Worm (Caenorhabditis elegans) whole organism, L4 larva: Measurements from ENCODE around the gene E02A10.4.
A peak's percentile ranks its signal among the peaks of the same experiment; 100 is the strongest.

ENCODE experiments used
- F10B5.3 ChIP-seq: sonication (generic microtip); optimal IDR thresholded peaks from 2 replicates; lab custom pipeline; 2016; ENCODE audit warnings: mild to moderate bottlenecking, missing genetic modification characterization, missing compliant biosample characterization
- F37D6.2 ChIP-seq: sonication (generic microtip); optimal IDR thresholded peaks from 2 replicates; lab custom pipeline; 2016; ENCODE audit warnings: mild to moderate bottlenecking, missing genetic modification characterization, missing compliant biosample characterization
- R02D3.7 ChIP-seq: fragments of 150-350 bp; sonication (generic microtip); optimal IDR thresholded peaks from 3 replicates; lab custom pipeline; 2014; ENCODE audit warnings: missing biosample characterization, missing genetic modification characterization
- T20F7.1 ChIP-seq: fragments of 200-800 bp; sonication (Bioruptor generic); optimal IDR thresholded peaks from 2 replicates; lab custom pipeline; 2018; ENCODE audit warnings: mild to moderate bottlenecking, missing genetic modification characterization, missing compliant biosample characterization
- Y105C5A.15 ChIP-seq: fragments of 200-800 bp; sonication (Bioruptor generic); IDR thresholded peaks from 2 replicates; pipeline ENCODE4 v1.3.6; 2022; ENCODE audit warnings: missing genetic modification characterization, missing compliant biosample characterization
- Y75B8A.6 ChIP-seq: fragments of 200-800 bp; sonication (Bioruptor generic); IDR thresholded peaks from 2 replicates; pipeline ENCODE4 v1.3.6; 2022; ENCODE audit warnings: missing genetic modification reagents, missing genetic modification characterization, missing compliant biosample characterization
- arid-1 ChIP-seq: fragments of 200-800 bp; sonication (Bioruptor generic); conservative IDR thresholded peaks from 2 replicates; pipeline ENCODE4 v1.3.6; 2022; ENCODE audit warnings: missing genetic modification reagents, missing genetic modification characterization, missing compliant biosample characterization
- cey-2 ChIP-seq: sonication (generic microtip); optimal IDR thresholded peaks from 3 replicates; lab custom pipeline; 2017; ENCODE audit warnings: missing genetic modification characterization, mild to moderate bottlenecking, missing compliant biosample characterization, antibody characterized with exemption, borderline replicate concordance; ENCODE audit not compliant: insufficient read depth
- daf-16 ChIP-seq, 3 experiments: sonication (generic microtip); optimal IDR thresholded peaks; 2 replicates each; lab custom pipeline; 2016 to 2017; ENCODE audit warnings: missing genetic modification characterization in 3 of 3, missing genetic modification reagents in 3 of 3, mild to moderate bottlenecking in 2 of 3, missing compliant biosample characterization in 2 of 3, missing biosample characterization in 1 of 3, moderate library complexity in 1 of 3
- duxl-1 ChIP-seq: sonication (generic microtip); optimal IDR thresholded peaks from 2 replicates; lab custom pipeline; 2016; ENCODE audit warnings: mild to moderate bottlenecking, missing genetic modification characterization, moderate library complexity, missing compliant biosample characterization; ENCODE audit not compliant: poor library complexity
- gei-8 ChIP-seq: fragments of 200-800 bp; sonication (Bioruptor generic); optimal IDR thresholded peaks from 2 replicates; lab custom pipeline; 2018; ENCODE audit warnings: mild to moderate bottlenecking, missing genetic modification characterization, missing compliant biosample characterization
- hif-1 ChIP-seq, 2 experiments: sonication (generic microtip); optimal IDR thresholded peaks; 2 replicates each; lab custom pipeline; 2016 to 2017; ENCODE audit warnings: missing compliant biosample characterization in 2 of 2, missing genetic modification characterization in 2 of 2, missing genetic modification reagents in 2 of 2, missing genotype in 2 of 2, mild to moderate bottlenecking in 1 of 2
- hlh-11 ChIP-seq: fragments of 200-800 bp; sonication (Bioruptor generic); optimal IDR thresholded peaks from 2 replicates; lab custom pipeline; 2018; ENCODE audit warnings: mild to moderate bottlenecking, missing genetic modification characterization, missing compliant biosample characterization
- hlh-30 ChIP-seq: sonication (generic microtip); optimal IDR thresholded peaks from 2 replicates; lab custom pipeline; 2017; ENCODE audit warnings: antibody characterized with exemption, mild to moderate bottlenecking, missing genetic modification characterization, missing compliant biosample characterization; ENCODE audit not compliant: insufficient read depth
- hmg-1.1 ChIP-seq: fragments of 200-800 bp; sonication (Bioruptor generic); IDR thresholded peaks from 2 replicates; pipeline ENCODE4 v1.3.6; 2022; ENCODE audit warnings: missing genetic modification reagents, missing genetic modification characterization, missing compliant biosample characterization
- lin-1 ChIP-seq: fragments of 200-800 bp; sonication (Bioruptor generic); IDR thresholded peaks from 2 replicates; pipeline ENCODE4 v1.3.6; 2022; ENCODE audit warnings: missing genetic modification reagents, missing genetic modification characterization, missing compliant biosample characterization
- lin-39 ChIP-seq: fragments of 150-350 bp; optimal IDR thresholded peaks from 2 replicates; lab custom pipeline; 2014; ENCODE audit warnings: missing biosample characterization, missing genetic modification reagents, missing genetic modification characterization
- mdl-1 ChIP-seq, 2 experiments: fragments of 150-350 bp in 1 of 2; sonication (generic microtip) in 1 of 2; optimal IDR thresholded peaks; 2 replicates each; lab custom pipeline; 2014 to 2017; ENCODE audit warnings: missing biosample characterization in 2 of 2, missing genetic modification characterization in 2 of 2
- nhr-10 ChIP-seq: fragments of 150-350 bp; optimal IDR thresholded peaks from 2 replicates; lab custom pipeline; 2014; ENCODE audit warnings: missing biosample characterization, missing genetic modification characterization
- nhr-11 ChIP-seq: fragments of 150-350 bp; optimal IDR thresholded peaks from 2 replicates; lab custom pipeline; 2014; ENCODE audit warnings: missing biosample characterization, missing genetic modification characterization
- nhr-111 ChIP-seq: fragments of 200-800 bp; sonication (Bioruptor generic); optimal IDR thresholded peaks from 2 replicates; lab custom pipeline; 2018; ENCODE audit warnings: mild to moderate bottlenecking, missing genetic modification characterization, missing compliant biosample characterization
- nhr-77 ChIP-seq: fragments of 150-350 bp; optimal IDR thresholded peaks from 2 replicates; lab custom pipeline; 2014; ENCODE audit warnings: missing biosample characterization, missing genetic modification characterization
- pha-4 ChIP-seq, 2 experiments: fragments of 150-350 bp in 1 of 2; fragments of 200-800 bp in 1 of 2; sonication (Bioruptor generic) in 1 of 2; IDR thresholded peaks in 1 of 2; optimal IDR thresholded peaks in 1 of 2; 2 replicates each; pipeline versions ENCODE4 v1.3.6 to Lab custom; 2014 to 2022; ENCODE audit warnings: missing genetic modification characterization in 2 of 2, missing genetic modification reagents in 2 of 2, missing biosample characterization in 1 of 2, missing compliant biosample characterization in 1 of 2
- sdz-12 ChIP-seq: fragments of 200-800 bp; sonication (Bioruptor generic); optimal IDR thresholded peaks from 2 replicates; lab custom pipeline; 2018; ENCODE audit warnings: mild to moderate bottlenecking, missing genetic modification characterization, missing compliant biosample characterization
- snpc-1.2 ChIP-seq: fragments of 200-800 bp; sonication (Bioruptor generic); IDR thresholded peaks from 2 replicates; pipeline ENCODE4 v1.3.6; 2022; ENCODE audit warnings: missing genetic modification reagents, missing genetic modification characterization, missing compliant biosample characterization
- snpc-4 ChIP-seq: fragments of 150-350 bp; optimal IDR thresholded peaks from 2 replicates; lab custom pipeline; 2014; ENCODE audit warnings: missing biosample characterization, missing genetic modification characterization
- tag-97 ChIP-seq: fragments of 200-800 bp; sonication (Bioruptor generic); IDR thresholded peaks from 2 replicates; pipeline ENCODE4 v1.3.6; 2022; ENCODE audit warnings: missing genetic modification characterization, missing compliant biosample characterization
- unc-130 ChIP-seq: sonication (generic microtip); optimal IDR thresholded peaks from 2 replicates; lab custom pipeline; 2016; ENCODE audit warnings: missing genetic modification reagents, missing genetic modification characterization, missing compliant biosample characterization
- unc-62 ChIP-seq, 3 experiments: fragments of 150-350 bp in 1 of 3; sonication (generic microtip); optimal IDR thresholded peaks in 2 of 3; peaks in 1 of 3; 1 replicate in 1 of 3; 2 replicates in 2 of 3; lab custom pipeline; 2014 to 2017; ENCODE audit warnings: missing biosample characterization in 3 of 3, missing genetic modification characterization in 3 of 3, missing genetic modification reagents in 3 of 3, missing genotype in 1 of 3
- zip-2 ChIP-seq: fragments of 150-350 bp; optimal IDR thresholded peaks from 2 replicates; lab custom pipeline; 2014; ENCODE audit warnings: missing biosample characterization, missing genetic modification characterization

Gene E02A10.4

DNA sequence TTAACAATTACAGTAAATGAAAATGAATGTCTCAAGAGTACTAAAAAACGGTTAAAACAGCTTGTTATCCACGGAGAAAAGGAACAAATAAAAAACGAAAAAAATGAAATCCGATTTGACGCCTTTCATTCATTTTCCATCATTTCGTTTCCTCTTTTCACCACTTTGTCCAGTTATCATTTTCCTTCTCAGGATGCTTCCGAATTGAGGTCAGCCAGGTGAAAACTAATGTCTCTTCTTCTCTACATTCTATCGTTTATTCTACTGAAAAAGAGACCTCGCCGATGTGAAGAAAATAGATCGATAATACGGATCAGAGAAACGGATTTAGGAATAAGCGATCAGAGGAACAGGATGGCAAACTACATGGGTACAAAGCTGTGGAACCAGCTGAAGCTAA, 41.6 kb downstream of the E02A10.4 start (continued):
- TF ChIP-seq nhr-77 (tag; lab: Kevin White, UChicago): no peak
- TF ChIP-seq, all 104 proteins: peak for 0

DNA sequence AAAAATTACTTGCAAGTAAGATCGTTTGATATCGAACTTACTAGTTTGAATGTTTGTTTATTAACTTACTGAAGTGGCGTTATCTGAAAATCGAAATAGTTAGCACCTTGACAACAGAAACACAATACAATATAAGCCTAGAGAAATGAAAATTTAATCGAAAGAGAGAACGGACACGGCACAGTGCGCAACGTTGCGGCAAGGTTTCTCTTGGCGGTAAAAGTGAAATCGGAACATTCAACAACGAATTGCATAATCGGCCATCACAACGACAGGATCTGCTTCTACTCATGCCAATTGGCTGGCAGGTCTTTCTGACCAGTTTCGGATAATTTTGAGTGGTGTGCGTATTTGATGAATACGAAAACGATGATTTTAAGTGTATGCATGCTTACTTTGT, 42.2 kb downstream of the E02A10.4 start, which contains the start of gene dyf-4:
Gene dyf-4, minus strand, starts transcription at position 213 of the 400 bp plus-strand sequence.
- no peak for TF ChIP-seq mdl-1 (tag; optimal IDR thresholded peaks at IDR 0.05; lab: Kevin White, UChicago)

DNA sequence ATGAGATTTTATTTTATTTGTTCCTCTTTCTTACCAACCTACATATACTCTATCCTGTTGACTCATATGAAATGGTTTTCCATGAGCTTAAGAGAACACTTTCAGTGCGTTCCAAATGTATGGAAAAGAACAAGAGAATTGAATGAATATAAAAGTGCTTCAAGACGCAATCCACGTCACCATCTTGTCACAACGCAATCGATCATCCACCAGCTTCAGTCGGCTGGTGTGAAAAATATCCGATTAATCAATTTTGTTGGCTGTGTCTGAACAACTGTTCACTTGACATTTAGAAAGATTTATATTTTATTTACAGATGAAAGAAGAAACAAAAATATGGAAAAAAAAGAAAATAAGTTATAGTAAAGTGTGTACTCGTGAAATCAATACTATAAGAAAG, 44.4 kb downstream of the E02A10.4 start:
- peak in 1 of 2 experiments; percentile 82 for TF ChIP-seq unc-62 (GFP tag; optimal IDR thresholded peaks at IDR 0.05 in 1 of 2; lab: Kevin White, UChicago)
- no peak for TF ChIP-seq unc-62 (tag; optimal IDR thresholded peaks at IDR 0.05; lab: Kevin White, UChicago)
- peak; percentile 5 for TF ChIP-seq hlh-11
- peak in 1 of 2 experiments; percentile 89 for TF ChIP-seq daf-16 (GFP tag; optimal IDR thresholded peaks at IDR 0.05; lab: Kevin White, UChicago)
- TF ChIP-seq daf-16 (tag; optimal IDR thresholded peaks at IDR 0.05; lab: Kevin White, UChicago): no peak
- TF ChIP-seq nhr-11 (tag; lab: Kevin White, UChicago): no peak

DNA sequence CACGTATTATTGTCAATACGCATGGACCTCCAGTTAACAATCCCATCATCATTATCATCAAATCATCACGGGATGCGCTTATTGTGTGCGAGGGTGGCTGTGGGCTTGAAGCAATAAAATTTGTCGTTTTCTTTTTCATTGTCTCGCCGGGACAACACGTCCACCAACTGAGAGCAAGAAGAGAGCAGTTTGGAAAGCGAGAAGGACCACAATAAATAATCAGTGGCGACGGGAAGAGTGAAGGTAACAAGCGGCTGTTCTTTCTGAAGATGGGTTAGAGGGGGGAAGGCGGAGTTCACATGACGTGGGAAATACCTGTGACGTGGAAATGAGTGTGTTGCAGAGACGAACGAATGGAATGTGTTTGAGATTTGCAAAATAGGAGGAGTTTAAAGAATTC, 49.0 kb downstream of the E02A10.4 start:
- TF ChIP-seq Y75B8A.6 (GFP tag; lab: Robert Waterston, UW) (no peak), nhr-77 (tag; lab: Kevin White, UChicago) (no peak), snpc-4 (tag; lab: Kevin White, UChicago) (no peak), daf-16 (GFP tag; optimal IDR thresholded peaks at IDR 0.05; lab: Kevin White, UChicago) (peak in 1 of 2 experiments; percentile 93), daf-16 (tag; optimal IDR thresholded peaks at IDR 0.05; lab: Kevin White, UChicago) (no peak), hlh-11 (peak; percentile 67), nhr-10 (tag; lab: Kevin White, UChicago) (no peak), hlh-30 (peak; percentile 21), cey-2 (no peak), nhr-11 (tag; lab: Kevin White, UChicago) (peak; percentile 82), hif-1 (tag; optimal IDR thresholded peaks at IDR 0.05; lab: Kevin White, UChicago) (peak in 1 of 2 experiments; percentile 0), F10B5.3 (tag; lab: Kevin White, UChicago) (no peak), arid-1 (GFP tag; lab: Robert Waterston, UW) (no peak), hmg-1.1 (GFP tag; lab: Robert Waterston, UW) (0 out of 2 replicates have a peak, but pooled peaks have one; percentile 28), snpc-1.2 (GFP tag; lab: Robert Waterston, UW) (no peak), R02D3.7 (tag; lab: Kevin White, UChicago) (no peak)

DNA sequence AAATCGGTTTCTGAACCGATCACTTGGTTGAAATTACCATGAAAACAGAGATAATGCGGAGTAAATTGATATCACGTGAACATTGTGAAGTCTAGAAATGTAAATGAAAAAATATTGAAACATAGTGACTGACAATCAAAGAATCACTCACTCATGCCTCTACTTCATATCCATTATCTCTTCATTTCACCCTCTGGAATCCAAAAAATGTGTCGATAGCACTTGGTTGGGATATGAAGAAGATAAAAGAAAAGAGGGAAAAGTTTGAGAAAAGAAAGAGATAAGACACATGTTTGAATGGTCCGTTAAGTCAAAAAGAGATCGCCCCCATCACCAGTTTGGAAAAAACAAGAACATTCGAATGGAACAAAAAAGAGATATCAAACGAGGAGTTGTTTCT, 50.0 kb downstream of the E02A10.4 start:
- TF ChIP-seq nhr-10 (tag; lab: Kevin White, UChicago) (no peak), hif-1 (tag; optimal IDR thresholded peaks at IDR 0.05; lab: Kevin White, UChicago) (no peak), lin-39 (tag; lab: Kevin White, UChicago) (no peak), daf-16 (GFP tag; optimal IDR thresholded peaks at IDR 0.05; lab: Kevin White, UChicago) (peak in 1 of 2 experiments; percentile 14), daf-16 (tag; optimal IDR thresholded peaks at IDR 0.05; lab: Kevin White, UChicago) (no peak), T20F7.1 (no peak), nhr-11 (tag; lab: Kevin White, UChicago) (peak; percentile 38), arid-1 (GFP tag; lab: Robert Waterston, UW) (no peak), unc-62 (GFP tag; optimal IDR thresholded peaks at IDR 0.05 in 1 of 2; lab: Kevin White, UChicago) (peak in 1 of 2 experiments; percentile 78), unc-62 (tag; optimal IDR thresholded peaks at IDR 0.05; lab: Kevin White, UChicago) (no peak), hlh-11 (peak; percentile 7)

DNA sequence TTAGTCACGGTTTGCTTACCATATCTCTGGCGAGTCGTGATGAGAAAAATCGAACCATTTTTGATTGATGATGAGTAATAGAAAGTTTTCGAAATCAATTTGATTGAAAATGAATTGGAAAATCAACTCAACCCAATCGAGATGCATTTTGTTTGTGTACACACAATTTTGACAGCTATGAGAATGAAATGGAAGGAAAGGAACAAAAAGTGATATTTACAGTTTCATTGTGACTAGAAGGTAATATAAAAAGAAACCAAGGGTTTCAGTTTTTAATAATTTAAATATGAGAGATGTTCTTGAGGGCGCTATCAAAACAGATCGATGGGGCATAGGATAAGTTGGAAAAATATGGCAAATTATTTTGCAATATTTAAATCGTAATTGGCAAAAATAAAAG, 50.6 kb downstream of the E02A10.4 start, which contains the start of gene cal-1:
Gene cal-1, minus strand, starts transcription at position 101 of the 400 bp plus-strand sequence.
- TF ChIP-seq arid-1 (GFP tag; lab: Robert Waterston, UW) (no peak), hif-1 (tag; optimal IDR thresholded peaks at IDR 0.05; lab: Kevin White, UChicago) (no peak), zip-2 (tag; lab: Kevin White, UChicago) (no peak), sdz-12 (GFP tag; lab: Kevin White, UChicago) (no peak), T20F7.1 (no peak), unc-130 (GFP tag; lab: Kevin White, UChicago) (no peak), gei-8 (GFP tag; lab: Kevin White, UChicago) (no peak), duxl-1 (tag; lab: Kevin White, UChicago) (no peak), pha-4 (GFP tag; IDR thresholded peaks at IDR 0.05; lab: Robert Waterston, UW) (no peak), pha-4 (tag; optimal IDR thresholded peaks at IDR 0.05; lab: Kevin White, UChicago) (no peak), Y105C5A.15 (GFP tag; lab: Robert Waterston, UW) (no peak), lin-1 (GFP tag; lab: Robert Waterston, UW) (no peak), tag-97 (GFP tag; lab: Robert Waterston, UW) (no peak), nhr-111 (GFP tag; lab: Kevin White, UChicago) (no peak), F37D6.2 (no peak)
